Worm (Caenorhabditis elegans) whole organism, L2 larva: Measurements from ENCODE around the gene F19B10.5.

Experiments
- C34F6.9 ChIP-seq: fragments of 150-350 bp; optimal IDR thresholded peaks from 2 replicates; lab custom pipeline; 2014; ENCODE audit warnings: missing biosample characterization, missing genetic modification characterization
- F13H6.1 ChIP-seq: sonication (generic microtip); optimal IDR thresholded peaks from 2 replicates; lab custom pipeline; 2016; ENCODE audit warnings: missing genetic modification characterization, missing compliant biosample characterization
- R02D3.7 ChIP-seq: fragments of 150-350 bp; optimal IDR thresholded peaks from 2 replicates; lab custom pipeline; 2014; ENCODE audit warnings: missing biosample characterization, missing genetic modification characterization
- Y55F3AM.14 ChIP-seq: fragments of 200-800 bp; sonication (Bioruptor generic); optimal IDR thresholded peaks from 2 replicates; lab custom pipeline; 2018; ENCODE audit warnings: mild to moderate bottlenecking, missing genetic modification characterization, missing compliant biosample characterization
- ZK546.5 ChIP-seq: sonication (generic microtip); optimal IDR thresholded peaks from 2 replicates; lab custom pipeline; 2017; ENCODE audit warnings: missing biosample characterization, missing genetic modification characterization
- alr-1 ChIP-seq: fragments of 150-350 bp; optimal IDR thresholded peaks from 2 replicates; lab custom pipeline; 2014; ENCODE audit warnings: missing biosample characterization, missing genetic modification characterization
- aly-2 ChIP-seq: fragments of 150-350 bp; optimal IDR thresholded peaks from 2 replicates; lab custom pipeline; 2014; ENCODE audit warnings: missing biosample characterization, missing genetic modification characterization
- blmp-1 ChIP-seq: sonication (generic microtip); optimal IDR thresholded peaks from 2 replicates; lab custom pipeline; 2017; ENCODE audit warnings: missing genetic modification characterization, mild to moderate bottlenecking, missing compliant biosample characterization, antibody characterized with exemption, moderate library complexity; ENCODE audit not compliant: insufficient read depth
- ceh-16 ChIP-seq: fragments of 150-350 bp; optimal IDR thresholded peaks from 2 replicates; lab custom pipeline; 2014; ENCODE audit warnings: missing biosample characterization, missing genetic modification characterization
- ceh-82 ChIP-seq: fragments of 150-350 bp; optimal IDR thresholded peaks from 2 replicates; lab custom pipeline; 2014; ENCODE audit warnings: missing biosample characterization, missing genetic modification characterization
- crh-2 ChIP-seq: sonication (generic microtip); optimal IDR thresholded peaks from 2 replicates; lab custom pipeline; 2017; ENCODE audit warnings: missing biosample characterization, missing genetic modification characterization
- egl-27 ChIP-seq: sonication (generic microtip); optimal IDR thresholded peaks from 3 replicates; lab custom pipeline; 2017; ENCODE audit warnings: missing biosample characterization, missing genetic modification reagents, missing genetic modification characterization
- elt-1 ChIP-seq: fragments of 150-350 bp; optimal IDR thresholded peaks from 2 replicates; lab custom pipeline; 2014; ENCODE audit warnings: missing biosample characterization, missing genetic modification characterization
- elt-3 ChIP-seq: sonication (generic microtip); optimal IDR thresholded peaks from 2 replicates; lab custom pipeline; 2017; ENCODE audit warnings: missing biosample characterization, missing genetic modification characterization
- fos-1 ChIP-seq: fragments of 150-350 bp; optimal IDR thresholded peaks from 2 replicates; lab custom pipeline; 2014; ENCODE audit warnings: missing biosample characterization, missing genetic modification characterization
- gmeb-1 ChIP-seq: fragments of 150-350 bp; optimal IDR thresholded peaks from 2 replicates; lab custom pipeline; 2014; ENCODE audit warnings: missing biosample characterization, missing genetic modification characterization
- lin-11 ChIP-seq: fragments of 150-350 bp; sonication (generic microtip); optimal IDR thresholded peaks from 2 replicates; lab custom pipeline; 2014; ENCODE audit warnings: missing biosample characterization, missing genetic modification characterization, inconsistent platforms, mixed read lengths
- lin-13 ChIP-seq: fragments of 150-350 bp; optimal IDR thresholded peaks from 2 replicates; lab custom pipeline; 2014; ENCODE audit warnings: missing biosample characterization, missing genetic modification reagents, missing genetic modification characterization
- lin-39 ChIP-seq: fragments of 150-350 bp; optimal IDR thresholded peaks from 2 replicates; lab custom pipeline; 2014; ENCODE audit warnings: missing biosample characterization, missing genetic modification reagents, missing genetic modification characterization
- lsy-2 ChIP-seq, 2 experiments: fragments of 150-350 bp in 1 of 2; sonication (generic microtip) in 1 of 2; optimal IDR thresholded peaks; 2 replicates each; lab custom pipeline; 2014 to 2017; ENCODE audit warnings: missing biosample characterization in 2 of 2, missing genetic modification characterization in 2 of 2
- mbf-1 ChIP-seq: sonication (generic microtip); optimal IDR thresholded peaks from 2 replicates; lab custom pipeline; 2017; ENCODE audit warnings: missing biosample characterization, missing genetic modification characterization
- nhr-10 ChIP-seq: sonication (generic microtip); optimal IDR thresholded peaks from 2 replicates; lab custom pipeline; 2017; ENCODE audit warnings: missing biosample characterization, missing genetic modification characterization
- nhr-11 ChIP-seq: fragments of 150-350 bp; optimal IDR thresholded peaks from 2 replicates; lab custom pipeline; 2014; ENCODE audit warnings: missing biosample characterization, missing genetic modification characterization
- nhr-12 ChIP-seq: fragments of 150-350 bp; optimal IDR thresholded peaks from 2 replicates; lab custom pipeline; 2014; ENCODE audit warnings: missing biosample characterization, missing genetic modification characterization
- nhr-129 ChIP-seq: fragments of 150-350 bp; optimal IDR thresholded peaks from 2 replicates; lab custom pipeline; 2014; ENCODE audit warnings: missing biosample characterization, missing genetic modification characterization
- nhr-23 ChIP-seq: fragments of 150-350 bp; optimal IDR thresholded peaks from 2 replicates; lab custom pipeline; 2014; ENCODE audit warnings: missing biosample characterization, missing genetic modification reagents, missing genetic modification characterization
- nhr-237 ChIP-seq: fragments of 150-350 bp; optimal IDR thresholded peaks from 2 replicates; lab custom pipeline; 2014; ENCODE audit warnings: missing biosample characterization, missing genetic modification characterization
- nhr-25 ChIP-seq: fragments of 150-350 bp; sonication (generic microtip); optimal IDR thresholded peaks from 3 replicates; lab custom pipeline; 2014; ENCODE audit warnings: missing biosample characterization, missing genetic modification characterization
- peb-1 ChIP-seq: fragments of 150-350 bp; optimal IDR thresholded peaks from 2 replicates; lab custom pipeline; 2014; ENCODE audit warnings: missing biosample characterization, missing genetic modification characterization
- sem-4 ChIP-seq: fragments of 150-350 bp; optimal IDR thresholded peaks from 2 replicates; lab custom pipeline; 2014; ENCODE audit warnings: missing biosample characterization, missing genetic modification reagents, missing genetic modification characterization
- skn-1 ChIP-seq: sonication (generic microtip); optimal IDR thresholded peaks from 2 replicates; lab custom pipeline; 2017; ENCODE audit warnings: missing biosample characterization, missing genetic modification characterization
- sma-9 ChIP-seq, 2 experiments: fragments of 150-350 bp in 1 of 2; sonication (generic microtip) in 1 of 2; optimal IDR thresholded peaks; 2 replicates each; lab custom pipeline; 2014 to 2016; ENCODE audit warnings: missing genetic modification characterization in 2 of 2, mild to moderate bottlenecking in 1 of 2, missing biosample characterization in 1 of 2, missing compliant biosample characterization in 1 of 2, missing genetic modification reagents in 1 of 2, moderate library complexity in 1 of 2
- snpc-4 ChIP-seq: fragments of 150-350 bp; optimal IDR thresholded peaks from 2 replicates; lab custom pipeline; 2014; ENCODE audit warnings: missing biosample characterization, missing genetic modification characterization
- unc-39 ChIP-seq: fragments of 150-350 bp; optimal IDR thresholded peaks from 2 replicates; lab custom pipeline; 2014; ENCODE audit warnings: missing biosample characterization, missing genetic modification characterization
- unc-55 ChIP-seq: fragments of 150-350 bp; sonication (generic microtip); optimal IDR thresholded peaks from 3 replicates; lab custom pipeline; 2014; ENCODE audit warnings: missing biosample characterization, missing genetic modification reagents, missing genetic modification characterization
- zag-1 ChIP-seq: fragments of 150-350 bp; optimal IDR thresholded peaks from 2 replicates; lab custom pipeline; 2014; ENCODE audit warnings: missing biosample characterization, missing genetic modification characterization
- ztf-1 ChIP-seq: fragments of 200-800 bp; sonication (Bioruptor generic); conservative IDR thresholded peaks from 2 replicates; pipeline ENCODE4 v1.3.6; 2022; ENCODE audit warnings: missing genetic modification characterization, missing compliant biosample characterization
- ztf-11 ChIP-seq: sonication (generic microtip); optimal IDR thresholded peaks from 2 replicates; lab custom pipeline; 2017; ENCODE audit warnings: missing biosample characterization, missing genetic modification characterization
- ztf-4 ChIP-seq: fragments of 150-350 bp; optimal IDR thresholded peaks from 2 replicates; lab custom pipeline; 2014; ENCODE audit warnings: missing biosample characterization, missing genetic modification characterization

The F19B10.5 gene

DNA sequence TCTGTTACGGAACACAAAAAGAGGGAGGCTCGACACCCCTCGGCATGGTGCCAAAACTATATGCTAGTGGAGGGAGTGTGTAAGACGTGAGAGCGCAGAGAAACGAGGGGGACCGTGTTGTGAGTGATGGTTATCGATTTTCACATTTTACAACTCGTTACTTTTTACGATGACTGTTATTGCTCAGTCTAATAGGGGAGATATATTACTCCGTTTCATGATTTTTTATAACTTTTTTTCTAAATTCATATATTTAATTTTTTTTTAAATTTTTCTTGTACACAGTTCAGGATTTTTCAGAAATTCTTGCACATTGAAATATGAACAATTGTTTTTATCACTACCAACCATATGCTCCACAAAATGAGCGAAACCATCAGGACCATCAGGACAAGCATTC is at the start of gene F19B10.5:
Gene F19B10.5, plus strand, starts transcription at position 301 of the 400 bp plus-strand sequence.
- TF ChIP-seq C34F6.9 (tag; lab: Kevin White, UChicago), result no peak
- no peak for TF ChIP-seq blmp-1 (tag; lab: Kevin White, UChicago)
- no peak for TF ChIP-seq lin-13 (GFP tag; lab: Kevin White, UChicago)
- TF ChIP-seq elt-3 (tag; lab: Kevin White, UChicago), result no peak
- TF ChIP-seq lin-11, result no peak
- no peak for TF ChIP-seq nhr-23 (tag; lab: Kevin White, UChicago)
- TF ChIP-seq ceh-82 (tag; lab: Kevin White, UChicago), result no peak
- no peak for TF ChIP-seq gmeb-1 (tag; lab: Kevin White, UChicago)
- no peak for TF ChIP-seq ceh-16 (tag; lab: Kevin White, UChicago)
- no peak for TF ChIP-seq ztf-4 (tag; lab: Kevin White, UChicago)
- TF ChIP-seq lsy-2 (tag; optimal IDR thresholded peaks at IDR 0.05; lab: Kevin White, UChicago), result no peak
- no peak for TF ChIP-seq mbf-1 (tag; lab: Kevin White, UChicago)
- no peak for TF ChIP-seq snpc-4 (tag; lab: Kevin White, UChicago)
- TF ChIP-seq fos-1 (tag; lab: Kevin White, UChicago), result no peak
- no peak for TF ChIP-seq sma-9 (GFP tag; optimal IDR thresholded peaks at IDR 0.05; lab: Kevin White, UChicago)
- no peak for TF ChIP-seq sma-9 (tag; optimal IDR thresholded peaks at IDR 0.05; lab: Kevin White, UChicago)
- TF ChIP-seq alr-1 (tag; lab: Kevin White, UChicago), result no peak
- TF ChIP-seq nhr-10, result no peak

DNA sequence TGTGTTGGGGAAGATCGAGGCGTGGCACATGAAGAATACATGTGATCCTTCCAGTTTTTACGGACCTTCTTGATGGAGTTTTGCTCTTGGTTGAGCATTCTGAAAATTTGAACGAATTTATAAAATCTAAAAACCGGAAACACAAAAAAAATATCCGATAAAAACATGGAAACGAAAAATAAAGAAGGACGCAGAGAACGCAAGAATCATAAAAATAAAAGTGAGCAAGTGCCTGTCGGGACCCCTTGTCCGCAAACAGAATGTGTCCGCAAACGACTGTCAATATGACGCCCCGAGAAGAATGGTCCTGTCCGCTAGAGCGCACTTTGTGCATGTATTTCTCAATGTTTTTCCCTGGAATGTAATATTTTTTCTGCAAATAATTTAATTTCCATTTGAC is 45.7 kb upstream of the F19B10.5 start, which contains the start of gene Y49F6A.5:
Gene Y49F6A.5, minus strand, starts transcription at position 101 of the 400 bp plus-strand sequence.
- TF ChIP-seq unc-55 (GFP tag; lab: Kevin White, UChicago) (no peak), nhr-25 (tag; lab: Kevin White, UChicago) (no peak), ztf-1 (GFP tag; lab: Robert Waterston, UW) (no peak), alr-1 (tag; lab: Kevin White, UChicago) (no peak), snpc-4 (tag; lab: Kevin White, UChicago) (no peak), lsy-2 (tag; optimal IDR thresholded peaks at IDR 0.05; lab: Kevin White, UChicago) (no peak), zag-1 (tag; lab: Kevin White, UChicago) (no peak), elt-3 (tag; lab: Kevin White, UChicago) (no peak), blmp-1 (tag; lab: Kevin White, UChicago) (no peak), nhr-129 (tag; lab: Kevin White, UChicago) (no peak), lin-11 (no peak)

DNA sequence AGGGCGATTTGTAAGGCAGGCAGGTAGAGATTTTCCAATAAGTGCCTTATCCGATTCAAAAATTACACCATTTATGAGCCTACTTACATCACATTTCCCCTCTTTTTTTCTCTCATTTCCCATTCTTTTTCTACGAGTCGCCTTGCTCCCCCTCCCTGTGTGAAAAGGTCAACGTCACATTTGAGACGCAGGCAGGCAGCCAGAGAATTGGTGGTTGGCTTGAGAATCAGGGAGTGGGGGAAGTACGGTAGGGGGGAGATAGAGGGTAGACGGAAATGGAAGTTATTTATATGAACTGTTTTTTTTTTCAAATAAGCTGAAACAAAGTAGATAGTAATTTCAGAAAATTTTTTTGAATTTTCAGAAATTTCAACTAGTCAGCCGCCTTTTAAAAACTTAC is 38.9 kb upstream of the F19B10.5 start:
- no peak for TF ChIP-seq lsy-2 (tag; optimal IDR thresholded peaks at IDR 0.05; lab: Kevin White, UChicago)
- TF ChIP-seq F13H6.1 (tag; lab: Kevin White, UChicago), result no peak
- no peak for TF ChIP-seq nhr-12 (tag; lab: Kevin White, UChicago)
- TF ChIP-seq skn-1, result no peak
- no peak for TF ChIP-seq fos-1 (tag; lab: Kevin White, UChicago)
- no peak for TF ChIP-seq nhr-10
- no peak for TF ChIP-seq gmeb-1 (tag; lab: Kevin White, UChicago)
- no peak for TF ChIP-seq ztf-4 (tag; lab: Kevin White, UChicago)
- TF ChIP-seq elt-1 (tag; lab: Kevin White, UChicago), result no peak
- TF ChIP-seq blmp-1 (tag; lab: Kevin White, UChicago), result no peak
- no peak for TF ChIP-seq lin-13 (GFP tag; lab: Kevin White, UChicago)
- no peak for TF ChIP-seq aly-2 (tag; lab: Kevin White, UChicago)
- no peak for TF ChIP-seq unc-39 (tag; lab: Kevin White, UChicago)
- TF ChIP-seq ZK546.5 (tag; lab: Kevin White, UChicago), result no peak
- no peak for TF ChIP-seq R02D3.7
- no peak for TF ChIP-seq elt-3 (tag; lab: Kevin White, UChicago)
- TF ChIP-seq zag-1 (tag; lab: Kevin White, UChicago), result no peak
- TF ChIP-seq unc-55 (GFP tag; lab: Kevin White, UChicago), result no peak
- TF ChIP-seq nhr-129 (tag; lab: Kevin White, UChicago), result no peak

DNA sequence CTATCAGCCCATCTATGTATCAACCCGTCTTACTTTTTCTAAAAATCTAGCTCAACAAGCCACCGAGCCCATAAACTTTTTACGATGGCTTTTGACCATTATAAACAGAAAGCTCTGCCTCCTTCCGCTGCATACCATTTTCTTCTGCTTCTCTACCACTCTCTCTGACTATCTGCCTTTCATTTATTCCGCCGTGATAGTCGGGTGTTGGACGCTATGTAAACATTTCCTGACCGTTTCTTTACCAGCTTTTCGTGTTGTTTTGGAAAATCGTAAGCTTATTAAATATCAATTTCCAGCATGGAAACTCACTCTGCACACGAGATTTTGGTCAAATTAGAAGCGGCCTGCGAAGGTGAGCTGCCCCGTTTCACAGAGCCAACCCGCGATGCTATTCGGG is 38.0 kb upstream of the F19B10.5 start, which contains the start of gene F40E12.1:
Gene F40E12.1, plus strand, starts transcription at position 301 of the 400 bp plus-strand sequence.
- TF ChIP-seq crh-2 (tag; lab: Kevin White, UChicago), result no peak
- TF ChIP-seq unc-39 (tag; lab: Kevin White, UChicago), result no peak
- no peak for TF ChIP-seq egl-27
- TF ChIP-seq ZK546.5 (tag; lab: Kevin White, UChicago), result no peak
- TF ChIP-seq aly-2 (tag; lab: Kevin White, UChicago), result no peak
- no peak for TF ChIP-seq ceh-16 (tag; lab: Kevin White, UChicago)
- no peak for TF ChIP-seq ztf-11
- no peak for TF ChIP-seq nhr-25 (tag; lab: Kevin White, UChicago)
- no peak for TF ChIP-seq nhr-237
- no peak for TF ChIP-seq Y55F3AM.14 (GFP tag; lab: Kevin White, UChicago)
- TF ChIP-seq lin-13 (GFP tag; lab: Kevin White, UChicago), result no peak
- TF ChIP-seq nhr-11 (tag; lab: Kevin White, UChicago), result no peak
- TF ChIP-seq zag-1 (tag; lab: Kevin White, UChicago), result no peak
- no peak for TF ChIP-seq peb-1 (tag; lab: Kevin White, UChicago)
- TF ChIP-seq alr-1 (tag; lab: Kevin White, UChicago), result no peak
- TF ChIP-seq sem-4 (tag; lab: Kevin White, UChicago), result no peak
- TF ChIP-seq gmeb-1 (tag; lab: Kevin White, UChicago), result no peak
- TF ChIP-seq lin-39, result no peak
